Fruit fly (Drosophila melanogaster) whole organism, embryonic: ENCODE measurements around the gene CG13407.
A peak's percentile ranks its signal among the peaks of the same experiment; 100 is the strongest.

Experiments
- B-H1 ChIP-seq: fragments of 200-800 bp; sonication (Bioruptor generic); IDR thresholded peaks from 3 replicates; pipeline ENCODE4 v1.3.6; 2022; ENCODE audit warnings: missing biosample characterization, missing genetic modification characterization
- BEAF-32 ChIP-seq: fragments of 200-800 bp; sonication (Bioruptor generic); optimal IDR thresholded peaks from 3 replicates; lab custom pipeline; 2017; ENCODE audit warnings: missing biosample characterization, missing genetic modification characterization, mild to moderate bottlenecking, moderate library complexity, missing genetic modification reagents
- CG10147 ChIP-seq: fragments of 200-800 bp; sonication (Bioruptor generic); optimal IDR thresholded peaks from 2 replicates; lab custom pipeline; 2019; ENCODE audit warnings: missing biosample characterization, mild to moderate bottlenecking, missing genetic modification characterization, moderate library complexity
- CG10321 ChIP-seq: fragments of 200-800 bp; sonication (Bioruptor generic); IDR thresholded peaks from 2 replicates; pipeline ENCODE4 v1.3.6; 2022; ENCODE audit warnings: missing biosample characterization, missing genetic modification characterization
- CG11560 ChIP-seq: fragments of 200-800 bp; sonication (Bioruptor generic); IDR thresholded peaks from 3 replicates; pipeline ENCODE4 v1.3.6; 2022; ENCODE audit warnings: missing biosample characterization, missing genetic modification characterization
- CG12219 ChIP-seq: fragments of 200-800 bp; sonication (Bioruptor generic); optimal IDR thresholded peaks from 3 replicates; lab custom pipeline; 2018; ENCODE audit warnings: missing biosample characterization, mild to moderate bottlenecking, missing genetic modification characterization
- CG12299 ChIP-seq: fragments of 200-800 bp; sonication (Bioruptor generic); optimal IDR thresholded peaks from 2 replicates; lab custom pipeline; 2018; ENCODE audit warnings: missing biosample characterization, mild to moderate bottlenecking, missing genetic modification characterization
- CG12391 ChIP-seq: fragments of 200-800 bp; sonication (Bioruptor generic); optimal IDR thresholded peaks from 3 replicates; lab custom pipeline; 2018; ENCODE audit warnings: missing biosample characterization, mild to moderate bottlenecking, missing genetic modification characterization, moderate library complexity
- CG12942 ChIP-seq: fragments of 200-800 bp; sonication (Bioruptor generic); optimal IDR thresholded peaks from 3 replicates; lab custom pipeline; 2016; ENCODE audit warnings: missing biosample characterization, missing genetic modification characterization
- CG13287 ChIP-seq: fragments of 200-800 bp; sonication (Bioruptor generic); IDR thresholded peaks from 2 replicates; pipeline ENCODE4 v1.3.6; 2022; ENCODE audit warnings: missing biosample characterization, missing genetic modification characterization; ENCODE audit not compliant: partially characterized antibody
- CG13296 ChIP-seq: fragments of 200-800 bp; sonication (Bioruptor generic); optimal IDR thresholded peaks from 3 replicates; lab custom pipeline; 2018; ENCODE audit warnings: missing biosample characterization, mild to moderate bottlenecking, missing genetic modification characterization
- CG1602 ChIP-seq: fragments of 200-800 bp; sonication (Bioruptor generic); optimal IDR thresholded peaks from 3 replicates; lab custom pipeline; 2016; ENCODE audit warnings: missing biosample characterization, missing genetic modification characterization
- CG16779 ChIP-seq: fragments of 200-800 bp; sonication (Bioruptor generic); IDR thresholded peaks from 2 replicates; pipeline ENCODE4 v1.3.6; 2022; ENCODE audit warnings: missing biosample characterization, missing genetic modification characterization
- CG30403 ChIP-seq: fragments of 200-800 bp; sonication (Bioruptor generic); optimal IDR thresholded peaks from 3 replicates; lab custom pipeline; 2016; ENCODE audit warnings: missing biosample characterization, missing genetic modification characterization
- CG32767 ChIP-seq: fragments of 200-800 bp; sonication (Bioruptor generic); IDR thresholded peaks from 2 replicates; pipeline ENCODE4 v1.3.6; 2022; ENCODE audit warnings: missing biosample characterization, missing genetic modification characterization
- CG3407 ChIP-seq: fragments of 200-800 bp; sonication (Bioruptor generic); optimal IDR thresholded peaks from 2 replicates; lab custom pipeline; 2018; ENCODE audit warnings: missing biosample characterization, mild to moderate bottlenecking, missing genetic modification characterization
- CG5180 ChIP-seq: fragments of 200-800 bp; sonication (Bioruptor generic); optimal IDR thresholded peaks from 3 replicates; lab custom pipeline; 2017; ENCODE audit warnings: missing biosample characterization, missing genetic modification characterization, mild to moderate bottlenecking, moderate library complexity, missing genetic modification reagents
- CG8765 ChIP-seq: fragments of 200-800 bp; sonication (Bioruptor generic); IDR thresholded peaks from 2 replicates; pipeline ENCODE4 v1.3.6; 2022; ENCODE audit warnings: missing biosample characterization, missing genetic modification characterization
- CG8924 ChIP-seq: fragments of 200-800 bp; optimal IDR thresholded peaks from 3 replicates; lab custom pipeline; 2019; ENCODE audit warnings: missing biosample characterization, mild to moderate bottlenecking, missing genetic modification characterization, moderate library complexity
- CTCF ChIP-seq: fragments of 200-800 bp; sonication (Bioruptor generic); optimal IDR thresholded peaks from 2 replicates; lab custom pipeline; 2017; ENCODE audit warnings: missing biosample characterization, mild to moderate bottlenecking, missing genetic modification characterization, moderate library complexity
- CkIIα-i1 ChIP-seq: fragments of 200-800 bp; sonication (Bioruptor generic); IDR thresholded peaks from 2 replicates; pipeline ENCODE4 v1.3.6; 2022; ENCODE audit warnings: missing biosample characterization, missing genetic modification characterization
- D ChIP-seq, 2 experiments: fragments of 200-800 bp in 1 of 2; fragments of >200 bp in 1 of 2; sonication (Bioruptor generic) in 1 of 2; optimal IDR thresholded peaks; 2 replicates in 1 of 2; 3 replicates in 1 of 2; lab custom pipeline; 2017; ENCODE audit warnings: mild to moderate bottlenecking in 1 of 2, missing biosample characterization in 1 of 2, missing genetic modification characterization in 1 of 2, missing genetic modification reagents in 1 of 2
- Dll ChIP-seq: fragments of 200-800 bp; sonication (Bioruptor generic); IDR thresholded peaks from 4 replicates; pipeline ENCODE4 v1.3.6; 2022; ENCODE audit warnings: missing biosample characterization, missing genetic modification characterization; ENCODE audit not compliant: partially characterized antibody
- Doc3 ChIP-seq: fragments of 200-800 bp; sonication (Bioruptor generic); IDR thresholded peaks from 3 replicates; pipeline ENCODE4 v1.3.6; 2022; ENCODE audit warnings: missing biosample characterization, missing genetic modification characterization; ENCODE audit not compliant: partially characterized antibody
- HLHmδ ChIP-seq: fragments of 200-800 bp; sonication (Bioruptor generic); optimal IDR thresholded peaks from 2 replicates; lab custom pipeline; 2018; ENCODE audit warnings: missing biosample characterization, mild to moderate bottlenecking, missing genetic modification characterization, moderate library complexity
- HmgZ ChIP-seq: fragments of 200-800 bp; sonication (Bioruptor generic); optimal IDR thresholded peaks from 2 replicates; lab custom pipeline; 2018; ENCODE audit warnings: missing biosample characterization, mild to moderate bottlenecking, missing genetic modification characterization
- Hr39 ChIP-seq: fragments of >200 bp; optimal IDR thresholded peaks from 2 replicates; lab custom pipeline; 2017
- NFAT ChIP-seq: fragments of 200-800 bp; sonication (Bioruptor generic); IDR thresholded peaks from 2 replicates; pipeline ENCODE4 v1.3.6; 2022; ENCODE audit warnings: missing biosample characterization, missing genetic modification characterization
- Oaz ChIP-seq: fragments of 200-800 bp; sonication (Bioruptor generic); IDR thresholded peaks from 2 replicates; pipeline ENCODE4 v1.3.6; 2022; ENCODE audit warnings: missing biosample characterization, missing genetic modification characterization
- Six4 ChIP-seq: fragments of 200-800 bp; sonication (Bioruptor generic); optimal IDR thresholded peaks from 2 replicates; lab custom pipeline; 2016; ENCODE audit warnings: missing biosample characterization, missing genetic modification characterization
- Sry-β ChIP-seq: fragments of 200-800 bp; sonication (Bioruptor generic); optimal IDR thresholded peaks from 2 replicates; lab custom pipeline; 2018; ENCODE audit warnings: missing biosample characterization, mild to moderate bottlenecking, missing genetic modification characterization, moderate library complexity
- Usf ChIP-seq: fragments of 200-800 bp; sonication (Bioruptor generic); optimal IDR thresholded peaks from 2 replicates; lab custom pipeline; 2017; ENCODE audit warnings: missing genotype, missing biosample characterization, missing genetic modification characterization
- bab2 ChIP-seq: fragments of 200-800 bp; sonication (Bioruptor generic); optimal IDR thresholded peaks from 2 replicates; lab custom pipeline; 2016; ENCODE audit warnings: missing biosample characterization, missing genetic modification characterization
- cato ChIP-seq: fragments of 200-800 bp; sonication (Bioruptor generic); optimal IDR thresholded peaks from 2 replicates; lab custom pipeline; 2016; ENCODE audit warnings: missing biosample characterization, missing genetic modification characterization, borderline replicate concordance
- crc ChIP-seq: fragments of 200-800 bp; sonication (Bioruptor generic); optimal IDR thresholded peaks from 2 replicates; lab custom pipeline; 2016; ENCODE audit warnings: missing biosample characterization, missing genetic modification characterization
- ewg ChIP-seq: fragments of 200-800 bp; sonication (Bioruptor generic); optimal IDR thresholded peaks from 3 replicates; lab custom pipeline; 2017; ENCODE audit warnings: mild to moderate bottlenecking, missing biosample characterization, missing genetic modification reagents, missing genetic modification characterization
- gcm ChIP-seq: fragments of 200-800 bp; sonication (Bioruptor generic); optimal IDR thresholded peaks from 2 replicates; lab custom pipeline; 2019; ENCODE audit warnings: missing biosample characterization, mild to moderate bottlenecking, missing genetic modification characterization, moderate library complexity
- inv ChIP-seq: fragments of 200-800 bp; sonication (Bioruptor generic); IDR thresholded peaks from 2 replicates; pipeline ENCODE4 v1.3.6; 2022; ENCODE audit warnings: missing biosample characterization, missing genetic modification characterization; ENCODE audit not compliant: partially characterized antibody
- jigr1 ChIP-seq: fragments of 200-800 bp; sonication (Bioruptor generic); IDR thresholded peaks from 3 replicates; pipeline ENCODE4 v1.3.6; 2022; ENCODE audit warnings: missing biosample characterization, missing genetic modification characterization
- klu ChIP-seq: fragments of 200-800 bp; sonication (Bioruptor generic); IDR thresholded peaks from 2 replicates; pipeline ENCODE4 v1.3.6; 2022; ENCODE audit warnings: missing biosample characterization, missing genetic modification characterization
- lbe ChIP-seq: fragments of 200-800 bp; sonication (Bioruptor generic); optimal IDR thresholded peaks from 2 replicates; lab custom pipeline; 2016; ENCODE audit warnings: missing biosample characterization, mild to moderate bottlenecking, missing genetic modification characterization
- mld ChIP-seq: fragments of 200-800 bp; sonication (Bioruptor generic); IDR thresholded peaks from 3 replicates; pipeline ENCODE4 v1.3.6; 2022; ENCODE audit warnings: missing biosample characterization, missing genetic modification characterization; ENCODE audit not compliant: partially characterized antibody
- nom ChIP-seq: fragments of 200-800 bp; sonication (Bioruptor generic); optimal IDR thresholded peaks from 2 replicates; lab custom pipeline; 2017; ENCODE audit warnings: missing biosample characterization, missing genetic modification characterization, mild to moderate bottlenecking, moderate library complexity, missing genetic modification reagents
- pho ChIP-seq: fragments of 200-800 bp; sonication (Bioruptor generic); optimal IDR thresholded peaks from 2 replicates; lab custom pipeline; 2016; ENCODE audit warnings: missing biosample characterization, missing genetic modification characterization
- phol ChIP-seq: fragments of 200-800 bp; sonication (Bioruptor generic); optimal IDR thresholded peaks from 3 replicates; lab custom pipeline; 2018; ENCODE audit warnings: missing biosample characterization, mild to moderate bottlenecking, missing genetic modification characterization, moderate library complexity
- trem ChIP-seq: fragments of 200-800 bp; optimal IDR thresholded peaks from 3 replicates; lab custom pipeline; 2019; ENCODE audit warnings: missing biosample characterization, mild to moderate bottlenecking, missing genetic modification characterization, moderate library complexity
- unpg ChIP-seq: fragments of 200-800 bp; sonication (Bioruptor generic); optimal IDR thresholded peaks from 3 replicates; lab custom pipeline; 2018; ENCODE audit warnings: missing biosample characterization, mild to moderate bottlenecking, missing genetic modification characterization, moderate library complexity

CG13407 gene

DNA sequence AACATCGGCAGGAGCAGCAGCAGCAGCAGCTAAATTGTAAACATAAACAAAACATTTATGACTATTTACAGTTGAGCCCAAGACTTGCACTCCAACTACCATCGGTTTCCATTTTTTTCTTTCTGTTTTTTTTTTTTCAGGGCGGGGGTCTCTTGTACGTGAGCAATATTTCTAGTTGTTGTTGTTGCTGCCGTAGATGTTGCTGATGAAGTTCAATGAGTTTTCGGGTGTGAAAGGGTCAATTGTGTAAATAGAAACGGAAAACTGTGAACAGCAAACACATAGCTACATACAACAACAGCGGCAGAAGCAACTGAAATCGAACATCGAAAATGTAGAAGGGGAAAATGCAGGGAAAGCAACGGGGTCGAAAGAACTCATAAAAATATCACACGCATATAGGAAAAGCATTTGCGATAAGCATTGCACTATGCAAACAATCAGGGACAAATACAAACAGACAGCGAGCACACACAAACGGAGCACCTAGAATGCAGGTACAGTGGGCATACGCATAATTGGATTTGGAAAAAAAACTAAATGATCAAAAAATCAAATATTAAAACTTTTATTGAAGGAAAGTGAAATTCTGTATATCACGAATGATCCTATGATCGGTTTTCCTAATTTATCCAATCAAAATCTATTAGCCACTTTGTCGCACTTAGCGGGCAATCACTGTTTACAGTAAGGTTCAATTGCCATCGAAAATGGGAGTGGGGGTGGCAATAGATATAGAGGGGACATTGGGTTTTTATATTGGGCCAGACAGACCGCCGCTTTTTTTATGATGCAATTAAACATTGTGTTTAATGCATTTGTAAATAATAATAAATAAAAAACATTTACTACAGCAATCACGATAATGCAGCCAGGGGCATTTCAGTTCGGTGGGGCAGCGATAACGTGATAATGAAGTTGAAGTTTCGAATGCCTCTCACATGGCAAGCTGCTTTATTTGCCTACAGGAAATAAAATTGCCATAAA, 42.5 kb downstream of the CG13407 start (continued):
- peak; percentile 44; the same call in 1 of the 2 replicates for TF ChIP-seq klu
- peak; percentile 88 for TF ChIP-seq CG8924 (tag; lab: Kevin White, UChicago)
- no peak for TF ChIP-seq BEAF-32 (GFP tag; lab: Kevin White, UChicago)
- peak; percentile 82 for TF ChIP-seq CG32767 (GFP tag; lab: Robert Waterston, UW)
- peak; percentile 32; the same call in 1 of the 3 replicates for TF ChIP-seq jigr1
- no peak for TF ChIP-seq CG13287 (GFP tag; lab: Robert Waterston, UW)
- peak; percentile 11 for TF ChIP-seq cato
- TF ChIP-seq CG12942 (GFP tag; lab: Kevin White, UChicago): peak; percentile 44
- no peak for TF ChIP-seq Oaz (GFP tag; lab: Robert Waterston, UW)
- TF ChIP-seq D (optimal IDR thresholded peaks at IDR 0.05; lab: Kevin White, UChicago): no peak
- TF ChIP-seq D (GFP tag; optimal IDR thresholded peaks at IDR 0.05; lab: Kevin White, UChicago): peak; percentile 78
- TF ChIP-seq Doc3 (GFP tag; lab: Robert Waterston, UW): no peak
- no peak for TF ChIP-seq Dll (GFP tag; lab: Robert Waterston, UW)
- no peak for TF ChIP-seq lbe (GFP tag; lab: Kevin White, UChicago)
- peak; percentile 72 for TF ChIP-seq unpg (GFP tag; lab: Kevin White, UChicago)
- peak; percentile 67 for TF ChIP-seq CG30403
- TF ChIP-seq CkIIα-i1: no peak
- TF ChIP-seq Six4: peak; percentile 78
- no peak for TF ChIP-seq nom
- peak; percentile 85 for TF ChIP-seq phol (tag; lab: Kevin White, UChicago)
- TF ChIP-seq CG10321: no peak
- peak; percentile 58 for TF ChIP-seq gcm (GFP tag; lab: Kevin White, UChicago)
- peak; percentile 4 for TF ChIP-seq pho (GFP tag; lab: Kevin White, UChicago)
- peak; percentile 32 for TF ChIP-seq CTCF (GFP tag; lab: Kevin White, UChicago)
- peak; percentile 81 for TF ChIP-seq CG8765 (GFP tag; lab: Robert Waterston, UW)
- TF ChIP-seq Usf (GFP tag; lab: Kevin White, UChicago): peak; percentile 27
- TF ChIP-seq CG12391 (tag; lab: Kevin White, UChicago): peak; percentile 80
- peak; percentile 67 for TF ChIP-seq B-H1 (GFP tag; lab: Robert Waterston, UW)
- peak; percentile 89 for TF ChIP-seq bab2 (GFP tag; lab: Kevin White, UChicago)
- peak; percentile 8 for TF ChIP-seq HmgZ
- TF ChIP-seq Hr39 (lab: Kevin White, UChicago): no peak
- peak; percentile 67 for TF ChIP-seq HLHmδ (GFP tag; lab: Kevin White, UChicago)
- TF ChIP-seq NFAT (GFP tag; lab: Robert Waterston, UW): no peak
- no peak for TF ChIP-seq mld (GFP tag; lab: Robert Waterston, UW)
- TF ChIP-seq inv: no peak
- peak; percentile 54 for TF ChIP-seq CG1602
- TF ChIP-seq CG10147 (GFP tag; lab: Kevin White, UChicago): no peak
- peak; percentile 49; the same call in 1 of the 3 replicates for TF ChIP-seq CG11560
- peak; percentile 21 for TF ChIP-seq Sry-β
- peak; percentile 37 for TF ChIP-seq CG5180 (GFP tag; lab: Kevin White, UChicago)
- TF ChIP-seq CG16779 (GFP tag; lab: Robert Waterston, UW): no peak
- TF ChIP-seq CG12219: peak; percentile 51
- TF ChIP-seq crc: peak; percentile 8
- peak; percentile 72 for TF ChIP-seq trem (tag; lab: Kevin White, UChicago)
- TF ChIP-seq ewg: peak; percentile 66
- no peak for TF ChIP-seq CG12299 (tag; lab: Kevin White, UChicago)
- TF ChIP-seq CG13296 (GFP tag; lab: Kevin White, UChicago): no peak
- TF ChIP-seq CG3407: peak; percentile 57
